Worm (Caenorhabditis elegans): ENCODE data around the gene faxc-1.

- TF ChIP-seq lin-35 (GFP tag; optimal IDR thresholded peaks at IDR 0.05): no peak
- no peak for TF ChIP-seq nhr-80 (tag; optimal IDR thresholded peaks at IDR 0.05)
- no peak for TF ChIP-seq ceh-40 (GFP tag; IDR thresholded peaks at IDR 0.05)
- no peak for TF ChIP-seq him-1 (tag; optimal IDR thresholded peaks at IDR 0.05)
- no peak for TF ChIP-seq attf-3 (GFP tag; conservative IDR thresholded peaks at IDR 0.05)
- TF ChIP-seq madf-10 (tag; optimal IDR thresholded peaks at IDR 0.05): no peak
- TF ChIP-seq ztf-3 (GFP tag; optimal IDR thresholded peaks at IDR 0.05): no peak
- TF ChIP-seq ama-1 (optimal IDR thresholded peaks at IDR 0.05): no peak
- no peak for TF ChIP-seq ama-1 (GFP tag; optimal IDR thresholded peaks at IDR 0.05)
- TF ChIP-seq ztf-22 (GFP tag; optimal IDR thresholded peaks at IDR 0.05): no peak
- no peak for TF ChIP-seq snpc-1.3 (tag; optimal IDR thresholded peaks at IDR 0.05; ENCODE audit: insufficient read depth)
- no peak for TF ChIP-seq ztf-25 (GFP tag; IDR thresholded peaks at IDR 0.05)
- no peak for TF ChIP-seq lin-54 (GFP tag; optimal IDR thresholded peaks at IDR 0.05)
Observed at ce11 chrII:12303142-12303541, 39.1 kb downstream of the faxc-1 start, which contains the start of gene sre-50.
